Worm (Caenorhabditis elegans) whole organism, L4 larva: ENCODE results near the gene F10E7.1.
A peak's percentile ranks its signal among the peaks of the same experiment; 100 is the strongest.

Experiments used
- D1046.2 ChIP-seq: fragments of 200-800 bp; sonication (Bioruptor generic); IDR thresholded peaks from 2 replicates; pipeline ENCODE4 v1.3.6; 2022; ENCODE audit warnings: missing genetic modification characterization, missing compliant biosample characterization
- F10B5.3 ChIP-seq: sonication (generic microtip); optimal IDR thresholded peaks from 2 replicates; lab custom pipeline; 2016; ENCODE audit warnings: mild to moderate bottlenecking, missing genetic modification characterization, missing compliant biosample characterization
- F49E8.2 ChIP-seq: sonication (generic microtip); optimal IDR thresholded peaks from 2 replicates; lab custom pipeline; 2016; ENCODE audit warnings: missing compliant biosample characterization, mild to moderate bottlenecking, missing genetic modification characterization, borderline replicate concordance
- T20F7.1 ChIP-seq: fragments of 200-800 bp; sonication (Bioruptor generic); optimal IDR thresholded peaks from 2 replicates; lab custom pipeline; 2018; ENCODE audit warnings: mild to moderate bottlenecking, missing genetic modification characterization, missing compliant biosample characterization
- T26A8.4 ChIP-seq: fragments of 200-800 bp; sonication (Bioruptor generic); IDR thresholded peaks from 2 replicates; pipeline ENCODE4 v1.3.6; 2022; ENCODE audit warnings: missing genetic modification characterization, missing compliant biosample characterization
- Y105C5A.15 ChIP-seq: fragments of 200-800 bp; sonication (Bioruptor generic); IDR thresholded peaks from 2 replicates; pipeline ENCODE4 v1.3.6; 2022; ENCODE audit warnings: missing genetic modification characterization, missing compliant biosample characterization
- ZK337.2 ChIP-seq: fragments of 200-800 bp; sonication (Bioruptor generic); IDR thresholded peaks from 2 replicates; pipeline ENCODE4 v1.3.6; 2022; ENCODE audit warnings: missing genetic modification reagents, missing genetic modification characterization, missing compliant biosample characterization
- ceh-20 ChIP-seq: fragments of 200-800 bp; sonication (Bioruptor generic); IDR thresholded peaks from 2 replicates; pipeline ENCODE4 v1.3.6; 2022; ENCODE audit warnings: missing genetic modification reagents, missing genetic modification characterization, missing compliant biosample characterization
- ceh-32 ChIP-seq: sonication (generic microtip); optimal IDR thresholded peaks from 2 replicates; lab custom pipeline; 2016; ENCODE audit warnings: mild to moderate bottlenecking, missing genetic modification characterization, missing compliant biosample characterization; ENCODE audit not compliant: poor library complexity
- ceh-82 ChIP-seq: sonication (generic microtip); optimal IDR thresholded peaks from 2 replicates; lab custom pipeline; 2017; ENCODE audit warnings: missing biosample characterization, missing genetic modification characterization
- ctbp-1 ChIP-seq: fragments of 200-800 bp; sonication (Bioruptor generic); IDR thresholded peaks from 2 replicates; pipeline ENCODE4 v1.3.6; 2022; ENCODE audit warnings: missing genetic modification reagents, missing genetic modification characterization, missing compliant biosample characterization
- daf-12 ChIP-seq: fragments of 150-350 bp; optimal IDR thresholded peaks from 2 replicates; lab custom pipeline; 2014; ENCODE audit warnings: missing biosample characterization, missing genetic modification reagents, missing genetic modification characterization
- daf-16 ChIP-seq, 3 experiments: sonication (generic microtip); optimal IDR thresholded peaks; 2 replicates each; lab custom pipeline; 2016 to 2017; ENCODE audit warnings: missing genetic modification characterization in 3 of 3, missing genetic modification reagents in 3 of 3, mild to moderate bottlenecking in 2 of 3, missing compliant biosample characterization in 2 of 3, missing biosample characterization in 1 of 3, moderate library complexity in 1 of 3
- daf-19 ChIP-seq: fragments of 200-800 bp; sonication (Bioruptor generic); conservative IDR thresholded peaks from 2 replicates; pipeline ENCODE4 v1.3.6; 2022; ENCODE audit warnings: missing genetic modification characterization, missing compliant biosample characterization
- dmd-6 ChIP-seq: fragments of 200-800 bp; sonication (Bioruptor generic); IDR thresholded peaks from 2 replicates; pipeline ENCODE4 v1.3.6; 2022; ENCODE audit warnings: missing genetic modification reagents, missing genetic modification characterization, missing compliant biosample characterization
- dmd-9 ChIP-seq: fragments of 200-800 bp; sonication (Bioruptor generic); IDR thresholded peaks from 2 replicates; pipeline ENCODE4 v1.3.6; 2022; ENCODE audit warnings: missing genetic modification reagents, missing genetic modification characterization, missing compliant biosample characterization
- duxl-1 ChIP-seq: sonication (generic microtip); optimal IDR thresholded peaks from 2 replicates; lab custom pipeline; 2016; ENCODE audit warnings: mild to moderate bottlenecking, missing genetic modification characterization, moderate library complexity, missing compliant biosample characterization; ENCODE audit not compliant: poor library complexity
- dve-1 ChIP-seq: sonication (generic microtip); optimal IDR thresholded peaks from 2 replicates; lab custom pipeline; 2017; ENCODE audit warnings: antibody characterized with exemption, mild to moderate bottlenecking, missing genetic modification characterization, missing compliant biosample characterization; ENCODE audit not compliant: insufficient read depth
- fos-1 ChIP-seq: fragments of 150-350 bp; optimal IDR thresholded peaks from 2 replicates; lab custom pipeline; 2014; ENCODE audit warnings: missing biosample characterization, missing genetic modification characterization
- gei-8 ChIP-seq: fragments of 200-800 bp; sonication (Bioruptor generic); optimal IDR thresholded peaks from 2 replicates; lab custom pipeline; 2018; ENCODE audit warnings: mild to moderate bottlenecking, missing genetic modification characterization, missing compliant biosample characterization
- hlh-11 ChIP-seq: fragments of 200-800 bp; sonication (Bioruptor generic); optimal IDR thresholded peaks from 2 replicates; lab custom pipeline; 2018; ENCODE audit warnings: mild to moderate bottlenecking, missing genetic modification characterization, missing compliant biosample characterization
- jun-1 ChIP-seq: fragments of 150-350 bp; optimal IDR thresholded peaks from 2 replicates; lab custom pipeline; 2014; ENCODE audit warnings: missing biosample characterization, missing genetic modification reagents, missing genetic modification characterization
- lim-7 ChIP-seq: fragments of 200-800 bp; sonication (Bioruptor generic); IDR thresholded peaks from 2 replicates; pipeline ENCODE4 v1.3.6; 2022; ENCODE audit warnings: missing genetic modification characterization, missing compliant biosample characterization
- lin-1 ChIP-seq: fragments of 200-800 bp; sonication (Bioruptor generic); IDR thresholded peaks from 2 replicates; pipeline ENCODE4 v1.3.6; 2022; ENCODE audit warnings: missing genetic modification reagents, missing genetic modification characterization, missing compliant biosample characterization
- lin-15B ChIP-seq: fragments of 150-350 bp; sonication (generic microtip); optimal IDR thresholded peaks from 3 replicates; lab custom pipeline; 2014; ENCODE audit warnings: missing biosample characterization, missing genetic modification characterization
- lin-29 ChIP-seq: fragments of 200-800 bp; sonication (Bioruptor generic); IDR thresholded peaks from 2 replicates; pipeline ENCODE4 v1.3.6; 2022; ENCODE audit warnings: missing genetic modification reagents, missing genetic modification characterization, missing compliant biosample characterization
- lin-38 ChIP-seq: fragments of 200-800 bp; sonication (Bioruptor generic); IDR thresholded peaks from 2 replicates; pipeline ENCODE4 v1.3.6; 2022; ENCODE audit warnings: missing genetic modification reagents, missing genetic modification characterization, missing compliant biosample characterization
- lin-39 ChIP-seq: fragments of 150-350 bp; optimal IDR thresholded peaks from 2 replicates; lab custom pipeline; 2014; ENCODE audit warnings: missing biosample characterization, missing genetic modification reagents, missing genetic modification characterization
- lir-3 ChIP-seq: sonication (generic microtip); optimal IDR thresholded peaks from 2 replicates; lab custom pipeline; 2016; ENCODE audit warnings: mild to moderate bottlenecking, missing genetic modification characterization, missing compliant biosample characterization
- madf-9 ChIP-seq: fragments of 200-800 bp; sonication (Bioruptor generic); conservative IDR thresholded peaks from 2 replicates; pipeline ENCODE4 v1.3.6; 2022; ENCODE audit warnings: missing genetic modification reagents, missing genetic modification characterization, missing compliant biosample characterization
- mdl-1 ChIP-seq, 2 experiments: fragments of 150-350 bp in 1 of 2; sonication (generic microtip) in 1 of 2; optimal IDR thresholded peaks; 2 replicates each; lab custom pipeline; 2014 to 2017; ENCODE audit warnings: missing biosample characterization in 2 of 2, missing genetic modification characterization in 2 of 2
- mes-2 ChIP-seq: sonication (generic microtip); optimal IDR thresholded peaks from 2 replicates; lab custom pipeline; 2016; ENCODE audit warnings: missing genotype, mild to moderate bottlenecking, missing genetic modification characterization, missing compliant biosample characterization; ENCODE audit not compliant: poor library complexity, severe bottlenecking
- nhr-10 ChIP-seq: fragments of 150-350 bp; optimal IDR thresholded peaks from 2 replicates; lab custom pipeline; 2014; ENCODE audit warnings: missing biosample characterization, missing genetic modification characterization
- nhr-11 ChIP-seq: fragments of 150-350 bp; optimal IDR thresholded peaks from 2 replicates; lab custom pipeline; 2014; ENCODE audit warnings: missing biosample characterization, missing genetic modification characterization
- nhr-28 ChIP-seq: fragments of 150-350 bp; optimal IDR thresholded peaks from 2 replicates; lab custom pipeline; 2014; ENCODE audit warnings: missing biosample characterization, missing genetic modification characterization
- nhr-41 ChIP-seq: fragments of 200-800 bp; sonication (Bioruptor generic); IDR thresholded peaks from 2 replicates; pipeline ENCODE4 v1.3.6; 2022; ENCODE audit warnings: missing genetic modification reagents, missing genetic modification characterization, missing compliant biosample characterization
- nhr-48 ChIP-seq: sonication (generic microtip); optimal IDR thresholded peaks from 2 replicates; lab custom pipeline; 2016; ENCODE audit warnings: mild to moderate bottlenecking, missing genetic modification characterization, missing compliant biosample characterization
- rbr-2 ChIP-seq: sonication (generic microtip); optimal IDR thresholded peaks from 2 replicates; lab custom pipeline; 2016; ENCODE audit warnings: missing genotype, missing genetic modification characterization, missing compliant biosample characterization
- saeg-2 ChIP-seq: fragments of 200-800 bp; sonication (Bioruptor generic); IDR thresholded peaks from 2 replicates; pipeline ENCODE4 v1.3.6; 2022; ENCODE audit warnings: missing genetic modification reagents, missing genetic modification characterization, missing compliant biosample characterization
- sdz-12 ChIP-seq: fragments of 200-800 bp; sonication (Bioruptor generic); optimal IDR thresholded peaks from 2 replicates; lab custom pipeline; 2018; ENCODE audit warnings: mild to moderate bottlenecking, missing genetic modification characterization, missing compliant biosample characterization
- snpc-1.2 ChIP-seq: fragments of 200-800 bp; sonication (Bioruptor generic); IDR thresholded peaks from 2 replicates; pipeline ENCODE4 v1.3.6; 2022; ENCODE audit warnings: missing genetic modification reagents, missing genetic modification characterization, missing compliant biosample characterization
- snpc-4 ChIP-seq: fragments of 150-350 bp; optimal IDR thresholded peaks from 2 replicates; lab custom pipeline; 2014; ENCODE audit warnings: missing biosample characterization, missing genetic modification characterization
- spr-1 ChIP-seq: sonication (generic microtip); optimal IDR thresholded peaks from 2 replicates; lab custom pipeline; 2016; ENCODE audit warnings: mild to moderate bottlenecking, missing genetic modification characterization, missing compliant biosample characterization
- spr-3 ChIP-seq: fragments of 200-800 bp; sonication (Bioruptor generic); optimal IDR thresholded peaks from 2 replicates; lab custom pipeline; 2018; ENCODE audit warnings: mild to moderate bottlenecking, missing genetic modification characterization, missing compliant biosample characterization
- tra-1 ChIP-seq: fragments of 200-800 bp; sonication (Bioruptor generic); IDR thresholded peaks from 2 replicates; pipeline ENCODE4 v1.3.6; 2022; ENCODE audit warnings: missing genetic modification reagents, missing genetic modification characterization, missing compliant biosample characterization
- unc-130 ChIP-seq: sonication (generic microtip); optimal IDR thresholded peaks from 2 replicates; lab custom pipeline; 2016; ENCODE audit warnings: missing genetic modification reagents, missing genetic modification characterization, missing compliant biosample characterization
- zag-1 ChIP-seq: fragments of 150-350 bp; optimal IDR thresholded peaks from 2 replicates; lab custom pipeline; 2014; ENCODE audit warnings: missing biosample characterization, missing genetic modification characterization
- zip-11 ChIP-seq: fragments of 200-800 bp; sonication (Bioruptor generic); IDR thresholded peaks from 2 replicates; pipeline ENCODE4 v1.3.6; 2022; ENCODE audit warnings: missing genetic modification characterization, missing compliant biosample characterization
- ztf-11 ChIP-seq: fragments of 150-350 bp; optimal IDR thresholded peaks from 2 replicates; lab custom pipeline; 2014; ENCODE audit warnings: missing biosample characterization, missing genetic modification characterization

The F10E7.1 gene

ce11 chrII:7151969-7152631, 25.5 kb downstream of the F10E7.1 start, which contains the start of gene fust-1 (continued):
- TF ChIP-seq nhr-41 (GFP tag; lab: Robert Waterston, UW) = peak; percentile 61; the same call in 1 of the 2 replicates
- TF ChIP-seq ceh-20 = peak; percentile 94
- peak; percentile 97 for TF ChIP-seq dve-1
- peak; percentile 78 for TF ChIP-seq snpc-1.2 (GFP tag; lab: Robert Waterston, UW)
- TF ChIP-seq zag-1 (tag; lab: Kevin White, UChicago) = peak; percentile 72
- TF ChIP-seq ztf-11 (tag; lab: Kevin White, UChicago) = no peak
- peak; percentile 63 for TF ChIP-seq lin-15B
- TF ChIP-seq F49E8.2 = peak; percentile 90
- peak; percentile 65 for TF ChIP-seq gei-8
- TF ChIP-seq lin-38 = peak; percentile 96
- peak; percentile 90 for TF ChIP-seq T20F7.1 (GFP tag; lab: Kevin White, UChicago)
- peak; percentile 92 for TF ChIP-seq duxl-1 (tag; lab: Kevin White, UChicago)
- TF ChIP-seq D1046.2 (GFP tag; lab: Robert Waterston, UW) = peak; percentile 74; the same call in 1 of the 2 replicates
- TF ChIP-seq lin-39 (tag; lab: Kevin White, UChicago) = no peak
- peak; percentile 6 for TF ChIP-seq nhr-10
- TF ChIP-seq madf-9 (GFP tag; lab: Robert Waterston, UW) = peak; percentile 70; the same call in 1 of the 2 replicates
- peak; percentile 95 for TF ChIP-seq T26A8.4 (GFP tag; lab: Robert Waterston, UW)
- no peak for TF ChIP-seq daf-19 (GFP tag; lab: Robert Waterston, UW)
- peak; percentile 84 for TF ChIP-seq lin-29 (GFP tag; lab: Robert Waterston, UW)
- TF ChIP-seq sdz-12 = no peak
- peak; percentile 89 for TF ChIP-seq F10B5.3 (tag; lab: Kevin White, UChicago)
- peak; percentile 85 for TF ChIP-seq jun-1
- peak; percentile 90 for TF ChIP-seq nhr-48 (tag; lab: Kevin White, UChicago)
- TF ChIP-seq mdl-1 (tag; optimal IDR thresholded peaks at IDR 0.05; lab: Kevin White, UChicago) = peak in 1 of 2 experiments; percentile 68
- no peak for TF ChIP-seq daf-12
- TF ChIP-seq nhr-11 (tag; lab: Kevin White, UChicago) = peak; percentile 94
- TF ChIP-seq Y105C5A.15 (GFP tag; lab: Robert Waterston, UW) = no peak
- TF ChIP-seq hlh-11 = peak; percentile 95
- peak; percentile 81 for TF ChIP-seq spr-3 (GFP tag; lab: Kevin White, UChicago)
- TF ChIP-seq nhr-28 (tag; lab: Kevin White, UChicago) = peak; percentile 87
- TF ChIP-seq snpc-4 (tag; lab: Kevin White, UChicago) = no peak
- peak; percentile 44 for TF ChIP-seq unc-130
- TF ChIP-seq lin-1 (GFP tag; lab: Robert Waterston, UW) = peak; percentile 89
- TF ChIP-seq lim-7 (GFP tag; lab: Robert Waterston, UW) = no peak
- TF ChIP-seq dmd-6 (GFP tag; lab: Robert Waterston, UW) = peak; percentile 95
- peak; percentile 93 for TF ChIP-seq spr-1 (tag; lab: Kevin White, UChicago)
- TF ChIP-seq ZK337.2 = no peak; the same call in 1 of the 2 replicates
- TF ChIP-seq saeg-2 (GFP tag; lab: Robert Waterston, UW) = peak; percentile 87
- peak; percentile 91 for TF ChIP-seq tra-1 (GFP tag; lab: Robert Waterston, UW)
- peak; percentile 94 for TF ChIP-seq ctbp-1 (GFP tag; lab: Robert Waterston, UW)
- peak in 1 of 2 experiments; percentile 89 for TF ChIP-seq daf-16 (GFP tag; optimal IDR thresholded peaks at IDR 0.05; lab: Kevin White, UChicago)
- TF ChIP-seq daf-16 (tag; optimal IDR thresholded peaks at IDR 0.05; lab: Kevin White, UChicago) = peak; percentile 67
- TF ChIP-seq dmd-9 = peak; percentile 77; the same call in 1 of the 2 replicates
- peak; percentile 96 for TF ChIP-seq rbr-2
- peak; percentile 38 for TF ChIP-seq lir-3 (tag; lab: Kevin White, UChicago)
- TF ChIP-seq ceh-82 (tag; lab: Kevin White, UChicago) = no peak
- TF ChIP-seq zip-11 (GFP tag; lab: Robert Waterston, UW) = no peak
- TF ChIP-seq ceh-32 (tag; lab: Kevin White, UChicago) = peak; percentile 16
- TF ChIP-seq fos-1 = no peak
- TF ChIP-seq mes-2 (tag; lab: Kevin White, UChicago) = peak; percentile 96
